Fruit fly (Drosophila melanogaster): ENCODE data around the gene Mur29B.
A peak's percentile ranks its signal among the peaks of the same experiment; 100 is the strongest.

Mur29B gene

DNA sequence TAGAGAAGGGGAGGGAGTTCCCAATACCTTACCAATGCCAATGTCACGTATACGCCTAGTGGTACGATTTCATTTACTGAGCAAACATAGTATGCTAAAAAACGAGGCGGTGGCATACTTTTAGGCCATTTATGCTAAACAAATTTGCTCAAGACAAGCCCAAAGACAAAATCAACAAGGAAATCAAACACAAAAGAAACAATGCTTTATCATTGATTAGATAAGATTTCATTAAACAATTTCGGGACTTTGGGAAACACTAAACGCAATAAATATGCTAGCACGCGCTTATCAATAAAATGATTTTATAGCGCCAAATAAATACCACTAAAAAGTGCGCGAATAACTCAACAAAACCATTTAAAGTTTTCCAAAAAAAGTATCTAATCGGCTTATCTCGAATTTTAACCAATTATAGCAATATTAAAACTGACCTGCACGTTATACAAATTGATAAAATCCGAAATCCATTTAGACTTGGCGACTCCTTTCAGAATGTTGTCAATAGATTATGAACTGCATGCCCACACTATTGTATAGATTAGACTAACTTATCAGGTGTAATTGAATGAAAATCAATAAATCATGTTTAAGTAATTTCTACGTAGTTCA lies 1.3 kb upstream of the Mur29B start (continued):
- TF ChIP-seq CG5180 (GFP tag; optimal IDR thresholded peaks at IDR 0.05) (peak; percentile 35), CG1233 (GFP tag; optimal IDR thresholded peaks at IDR 0.05) (peak; percentile 44), slou (GFP tag; optimal IDR thresholded peaks at IDR 0.05) (no peak), Oaz (GFP tag; IDR thresholded peaks at IDR 0.05) (no peak), croc (GFP tag; conservative IDR thresholded peaks at IDR 0.05) (no peak), ranshi (GFP tag; IDR thresholded peaks at IDR 0.05) (no peak; the same call in 1 of the 2 replicates), pfk (GFP tag; optimal IDR thresholded peaks at IDR 0.05) (no peak), D (optimal IDR thresholded peaks at IDR 0.05) (no peak), D (GFP tag; optimal IDR thresholded peaks at IDR 0.05) (no peak), CG8924 (tag; optimal IDR thresholded peaks at IDR 0.05) (peak; percentile 26), NfI (GFP tag; optimal IDR thresholded peaks at IDR 0.05) (peak; percentile 2), mirr (GFP tag; optimal IDR thresholded peaks at IDR 0.05) (peak; percentile 73), z (GFP tag; IDR thresholded peaks at IDR 0.05) (no peak), D19B (GFP tag; optimal IDR thresholded peaks at IDR 0.05) (no peak), ttk (GFP tag; IDR thresholded peaks at IDR 0.05) (no peak), rib (GFP tag; IDR thresholded peaks at IDR 0.05) (peak; percentile 33; the same call in 1 of the 2 replicates), gcm (GFP tag; optimal IDR thresholded peaks at IDR 0.05) (peak; percentile 14), Dip3 (GFP tag; optimal IDR thresholded peaks at IDR 0.05) (no peak), crol (GFP tag; IDR thresholded peaks at IDR 0.05) (no peak), Abd-B (GFP tag; optimal IDR thresholded peaks at IDR 0.05) (no peak), dysf (GFP tag; IDR thresholded peaks at IDR 0.05) (no peak), fru (optimal IDR thresholded peaks at IDR 0.05) (no peak), Lhr (GFP tag; optimal IDR thresholded peaks at IDR 0.05) (no peak), eyg (GFP tag; optimal IDR thresholded peaks at IDR 0.05) (no peak), HLHmδ (GFP tag; optimal IDR thresholded peaks at IDR 0.05) (no peak), pb (GFP tag; optimal IDR thresholded peaks at IDR 0.05) (no peak), Scr (GFP tag; IDR thresholded peaks at IDR 0.05; ENCODE audit: partially characterized antibody) (no peak), Eip74EF (GFP tag; optimal IDR thresholded peaks at IDR 0.05) (peak in 1 of 2 experiments; percentile 23), Hand (GFP tag; optimal IDR thresholded peaks at IDR 0.05) (peak; percentile 52), Antp (GFP tag; optimal IDR thresholded peaks at IDR 0.05) (no peak), Stat92E (GFP tag; optimal IDR thresholded peaks at IDR 0.05) (no peak), stc (GFP tag; IDR thresholded peaks at IDR 0.05) (no peak), CG31365 (tag; optimal IDR thresholded peaks at IDR 0.05) (peak; percentile 22), dpn (GFP tag; optimal IDR thresholded peaks at IDR 0.05) (peak in 1 of 2 experiments; percentile 21), lab (GFP tag; optimal IDR thresholded peaks at IDR 0.05) (peak; percentile 78), tap (tag; optimal IDR thresholded peaks at IDR 0.05) (no peak), bbx (GFP tag; IDR thresholded peaks at IDR 0.05; ENCODE audit: partially characterized antibody) (no peak), CG17568 (GFP tag; optimal IDR thresholded peaks at IDR 0.05) (peak; percentile 54), Mes4 (GFP tag; optimal IDR thresholded peaks at IDR 0.05) (no peak), CG3281 (GFP tag; optimal IDR thresholded peaks at IDR 0.05) (peak; percentile 60), CG8359 (GFP tag; optimal IDR thresholded peaks at IDR 0.05; ENCODE audit: borderline replicate concordance) (no peak), CG12219 (GFP tag; optimal IDR thresholded peaks at IDR 0.05) (peak; percentile 39), CG2116 (GFP tag; optimal IDR thresholded peaks at IDR 0.05) (no peak), sqz (GFP tag; optimal IDR thresholded peaks at IDR 0.05) (no peak), CG12659 (GFP tag; optimal IDR thresholded peaks at IDR 0.05) (peak; percentile 24), yki (optimal IDR thresholded peaks at IDR 0.05) (no peak), CG6175 (GFP tag; IDR thresholded peaks at IDR 0.05) (no peak), gcm2 (GFP tag; optimal IDR thresholded peaks at IDR 0.05) (no peak), CG30403 (GFP tag; optimal IDR thresholded peaks at IDR 0.05) (no peak), HmgZ (tag; optimal IDR thresholded peaks at IDR 0.05) (peak; percentile 65)
